Worm (Caenorhabditis elegans) whole organism, L2 larva: ENCODE data around the gene Y57G11C.23.

Experiments used
- ama-1 ChIP-seq: fragments of 150-350 bp; optimal IDR thresholded peaks from 2 replicates; lab custom pipeline; 2018; ENCODE audit warnings: inconsistent platforms
- dmd-4 ChIP-seq: sonication (generic microtip); optimal IDR thresholded peaks from 2 replicates; lab custom pipeline; 2017; ENCODE audit warnings: missing biosample characterization, missing genetic modification characterization
- nhr-129 ChIP-seq: fragments of 150-350 bp; optimal IDR thresholded peaks from 2 replicates; lab custom pipeline; 2014; ENCODE audit warnings: missing biosample characterization, missing genetic modification characterization

DNA sequence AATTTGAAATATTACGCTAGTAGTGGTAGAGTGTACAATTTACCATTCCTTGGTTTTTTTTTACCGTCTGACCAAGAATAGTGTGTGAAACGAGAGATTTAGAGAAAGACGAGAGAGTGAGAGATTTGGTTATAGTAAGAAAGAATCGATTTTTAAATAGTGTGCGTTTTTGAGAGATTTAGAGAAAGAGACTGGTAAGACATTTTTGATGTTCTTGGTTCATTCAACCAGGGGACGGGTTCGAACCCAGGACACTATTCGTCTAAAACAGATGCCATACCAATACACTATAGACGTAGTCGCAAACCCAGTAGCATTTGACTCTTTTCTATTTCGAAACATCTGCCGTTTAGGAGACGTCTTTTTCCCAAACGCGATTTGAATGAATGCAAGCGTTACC lies 23.5 kb downstream of the Y57G11C.23 start:
- TF ChIP-seq dmd-4 (tag; lab: Kevin White, UChicago) (no peak), nhr-129 (peak; percentile 97), ama-1 (lab: Kevin White, UChicago) (no peak)
